8 worm cellular contexts compared by ENCODE assay signal in genomic region chrX:14513462-14513861, ce11.
A peak's percentile ranks its signal among the peaks of the same experiment; 100 is the strongest.
TF ChIP-seq lines count a peak whose summit lies in the region.

No protein-coding gene starts in this region.

TF ChIP-seq in whole organism, L1 larva, 84 proteins besides CTCF, POLR2A, EP300 and RAD21 (continues in another document):
- TF ChIP-seq nhr-19 (GFP tag; conservative IDR thresholded peaks at IDR 0.05; lab: Robert Waterston, UW) (0 out of 2 replicates have a peak, but pooled peaks have one; percentile 7), efl-1 (optimal IDR thresholded peaks at IDR 0.05; lab: Kevin White, UChicago) (peak; percentile 17 to 26), efl-1 (GFP tag; optimal IDR thresholded peaks at IDR 0.05 in 1 of 2; lab: Kevin White, UChicago) (peak in 1 of 2 experiments; percentile 91), lin-35 (GFP tag; optimal IDR thresholded peaks at IDR 0.05; lab: Kevin White, UChicago) (peak; percentile 2 to 14), ceh-82 (tag; optimal IDR thresholded peaks at IDR 0.05; lab: Kevin White, UChicago) (peak in 1 of 3 experiments; percentile 14), unc-62 (GFP tag; optimal IDR thresholded peaks at IDR 0.05; lab: Kevin White, UChicago) (no peak), nhr-20 (tag; optimal IDR thresholded peaks at IDR 0.05; lab: Kevin White, UChicago) (peak; percentile 35), ztf-11 (tag; optimal IDR thresholded peaks at IDR 0.05; lab: Kevin White, UChicago) (peak in 1 of 2 experiments; percentile 13), ces-1 (GFP tag; optimal IDR thresholded peaks at IDR 0.05; lab: Kevin White, UChicago) (no peak), aly-2 (tag; optimal IDR thresholded peaks at IDR 0.05; lab: Kevin White, UChicago) (no peak)

TF ChIP-seq in whole organism, L2 larva, 48 proteins besides CTCF, POLR2A, EP300 and RAD21 (continues in another document):
- TF ChIP-seq F13H6.1 (tag; optimal IDR thresholded peaks at IDR 0.05; lab: Kevin White, UChicago) (peak; percentile 10), ztf-1 (GFP tag; conservative IDR thresholded peaks at IDR 0.05; lab: Robert Waterston, UW) (no peak), ama-1 (optimal IDR thresholded peaks at IDR 0.05; lab: Kevin White, UChicago) (no peak), unc-55 (GFP tag; optimal IDR thresholded peaks at IDR 0.05; lab: Kevin White, UChicago) (peak; percentile 62), lsy-2 (tag; optimal IDR thresholded peaks at IDR 0.05; lab: Kevin White, UChicago) (peak in 1 of 2 experiments; percentile 9), ZK546.5 (tag; optimal IDR thresholded peaks at IDR 0.05; lab: Kevin White, UChicago) (no peak), sma-9 (GFP tag; optimal IDR thresholded peaks at IDR 0.05; lab: Kevin White, UChicago) (peak; percentile 5), sma-9 (tag; optimal IDR thresholded peaks at IDR 0.05; lab: Kevin White, UChicago) (no peak), mbf-1 (tag; optimal IDR thresholded peaks at IDR 0.05; lab: Kevin White, UChicago) (no peak), nhr-10 (tag; optimal IDR thresholded peaks at IDR 0.05; lab: Kevin White, UChicago) (no peak), R02D3.7 (tag; optimal IDR thresholded peaks at IDR 0.05; lab: Kevin White, UChicago) (no peak), crh-2 (tag; optimal IDR thresholded peaks at IDR 0.05; lab: Kevin White, UChicago) (peak; percentile 16)

TF ChIP-seq in whole organism, L3 larva, 47 proteins besides CTCF, POLR2A, EP300 and RAD21 (continues in another document):
- TF ChIP-seq nhr-28 (tag; optimal IDR thresholded peaks at IDR 0.05; lab: Kevin White, UChicago) = no peak
- no peak for TF ChIP-seq zag-1 (tag; optimal IDR thresholded peaks at IDR 0.05; lab: Kevin White, UChicago)
- no peak for TF ChIP-seq mml-1 (tag; optimal IDR thresholded peaks at IDR 0.05; lab: Kevin White, UChicago)
- no peak for TF ChIP-seq daf-12 (tag; optimal IDR thresholded peaks at IDR 0.05; lab: Kevin White, UChicago)
- TF ChIP-seq nhr-23 (tag; optimal IDR thresholded peaks at IDR 0.05; lab: Kevin White, UChicago) = no peak
- no peak for TF ChIP-seq nhr-237 (tag; optimal IDR thresholded peaks at IDR 0.05; lab: Kevin White, UChicago)
- no peak for TF ChIP-seq ztf-4 (tag; optimal IDR thresholded peaks at IDR 0.05; lab: Kevin White, UChicago)
- TF ChIP-seq egl-5 (tag; optimal IDR thresholded peaks at IDR 0.05; lab: Kevin White, UChicago) = peak; percentile 60
- TF ChIP-seq nfya-1 (tag; optimal IDR thresholded peaks at IDR 0.05; lab: Kevin White, UChicago; ENCODE audit: insufficient read depth) = peak; percentile 4
- TF ChIP-seq nhr-77 (tag; optimal IDR thresholded peaks at IDR 0.05; lab: Kevin White, UChicago) = no peak
- no peak for TF ChIP-seq ceh-9 (tag; optimal IDR thresholded peaks at IDR 0.05; lab: Kevin White, UChicago)
- no peak for TF ChIP-seq nhr-25 (tag; optimal IDR thresholded peaks at IDR 0.05; lab: Kevin White, UChicago)

TF ChIP-seq in whole organism, L4 larva, 104 proteins besides CTCF, POLR2A, EP300 and RAD21:
- peak; percentile 30; the same call in 1 of the 2 replicates for TF ChIP-seq hmg-1.1 (GFP tag; IDR thresholded peaks at IDR 0.05; lab: Robert Waterston, UW)
- TF ChIP-seq mep-1 (tag; optimal IDR thresholded peaks at IDR 0.05; lab: Kevin White, UChicago) = peak; percentile 46
- TF ChIP-seq fkh-10 (GFP tag; optimal IDR thresholded peaks at IDR 0.05; lab: Kevin White, UChicago) = peak; percentile 29
- no peak for TF ChIP-seq ceh-82 (tag; optimal IDR thresholded peaks at IDR 0.05; lab: Kevin White, UChicago)
- TF ChIP-seq unc-62 (GFP tag; optimal IDR thresholded peaks at IDR 0.05 in 1 of 2; lab: Kevin White, UChicago) = peak in 1 of 2 experiments; percentile 84
- no peak for TF ChIP-seq unc-62 (tag; optimal IDR thresholded peaks at IDR 0.05; lab: Kevin White, UChicago)
- TF ChIP-seq aha-1 (tag; lab: Kevin White, UChicago) = peak; percentile 19
- TF ChIP-seq dmd-8 (GFP tag; IDR thresholded peaks at IDR 0.05; lab: Robert Waterston, UW) = no peak
TF ChIP-seq in whole organism, L4 larva: peak in this region for 5.

TF ChIP-seq in whole organism, early embryonic, 17 proteins besides CTCF, POLR2A, EP300 and RAD21:
- no peak for TF ChIP-seq pes-1 (GFP tag; IDR thresholded peaks at IDR 0.05; lab: Robert Waterston, UW)
- TF ChIP-seq sea-1 (GFP tag; conservative IDR thresholded peaks at IDR 0.05; lab: Robert Waterston, UW) = no peak
- no peak for TF ChIP-seq ama-1 (optimal IDR thresholded peaks at IDR 0.05; lab: Kevin White, UChicago)
- peak; percentile 5 for TF ChIP-seq ceh-36 (tag; optimal IDR thresholded peaks at IDR 0.05; lab: Kevin White, UChicago)

TF ChIP-seq in whole organism, late embryonic, 69 proteins besides CTCF, POLR2A, EP300 and RAD21:
- peak; percentile 24 for TF ChIP-seq sdc-2 (tag; optimal IDR thresholded peaks at IDR 0.05; lab: Kevin White, UChicago)
- TF ChIP-seq ceh-48 (tag; optimal IDR thresholded peaks at IDR 0.05; lab: Kevin White, UChicago) = peak; percentile 95
- TF ChIP-seq unc-42 (tag; optimal IDR thresholded peaks at IDR 0.05; lab: Kevin White, UChicago) = peak; percentile 77
- TF ChIP-seq nhr-11 (tag; optimal IDR thresholded peaks at IDR 0.05; lab: Kevin White, UChicago) = no peak
- TF ChIP-seq ttx-3 (tag; optimal IDR thresholded peaks at IDR 0.05; lab: Kevin White, UChicago) = peak; percentile 32

TF ChIP-seq in whole organism, midembryonic, 9 proteins besides CTCF, POLR2A, EP300 and RAD21:
- peak; percentile 54; the same call in 1 of the 2 replicates for TF ChIP-seq T22C8.4 (GFP tag; IDR thresholded peaks at IDR 0.05; lab: Robert Waterston, UW)
- no peak for TF ChIP-seq med-1 (GFP tag; optimal IDR thresholded peaks at IDR 0.05; lab: Kevin White, UChicago; ENCODE audit: insufficient read depth)

TF ChIP-seq in whole organism, mixed stage, embryonic, 35 proteins besides CTCF, POLR2A, EP300 and RAD21:
- no peak for TF ChIP-seq nhr-28 (tag; optimal IDR thresholded peaks at IDR 0.05; lab: Kevin White, UChicago)
- TF ChIP-seq ces-1 (GFP tag; optimal IDR thresholded peaks at IDR 0.05; lab: Kevin White, UChicago) = peak; percentile 93
- TF ChIP-seq unc-120 (tag; optimal IDR thresholded peaks at IDR 0.05; lab: Kevin White, UChicago; ENCODE audit: poor library complexity, severe bottlenecking) = peak; percentile 4
- peak; percentile 8 for TF ChIP-seq mep-1 (tag; optimal IDR thresholded peaks at IDR 0.05; lab: Kevin White, UChicago)
- TF ChIP-seq ham-2 (GFP tag; optimal IDR thresholded peaks at IDR 0.05; lab: Kevin White, UChicago) = no peak

Comparison
In these comparisons a context has a peak if more than half of its experiments do, and no peak if none do; other contexts are left out.
1. Of the 29 proteins assayed by ChIP-seq in both whole organism, L4 larva and whole organism, L1 larva: peak only in whole organism, L4 larva: aha-1 and fkh-10; only in whole organism, L1 larva: lin-13, lin-39, lsy-2 and snpc-4; in both: mep-1; in neither: 18; mixed calls (peak in some experiments, not most) for 4.